Fruit fly (Drosophila melanogaster): ENCODE data around the gene CG42788.

The CG42788 gene

dm6 chr3R:15087606-15088193 lies 44.0 kb downstream of the CG42788 start (continued):
- TF ChIP-seq CG2116 (GFP tag; optimal IDR thresholded peaks at IDR 0.05) (peak; percentile 26), Lim3 (GFP tag; IDR thresholded peaks at IDR 0.05) (peak; percentile 74), CG14860 (GFP tag; IDR thresholded peaks at IDR 0.05; ENCODE audit: partially characterized antibody) (no peak), CG17359 (tag; optimal IDR thresholded peaks at IDR 0.05) (peak; percentile 90), CG2120 (GFP tag; optimal IDR thresholded peaks at IDR 0.05) (peak; percentile 83), ash1 (GFP tag; optimal IDR thresholded peaks at IDR 0.05) (no peak), crc (GFP tag; optimal IDR thresholded peaks at IDR 0.05) (peak; percentile 80), CG34224 (GFP tag; IDR thresholded peaks at IDR 0.05; ENCODE audit: partially characterized antibody) (no peak), Poxn (GFP tag; IDR thresholded peaks at IDR 0.05) (no peak), Opbp (GFP tag; IDR thresholded peaks at IDR 0.05; ENCODE audit: partially characterized antibody) (no peak), run (tag; optimal IDR thresholded peaks at IDR 0.05) (peak; percentile 62), fd64A (GFP tag; optimal IDR thresholded peaks at IDR 0.05) (peak; percentile 50), pho (GFP tag; optimal IDR thresholded peaks at IDR 0.05) (peak; percentile 49), dmrt99B (tag; optimal IDR thresholded peaks at IDR 0.05) (peak; percentile 91), CG4424 (GFP tag; optimal IDR thresholded peaks at IDR 0.05) (peak; percentile 86), CG3995 (GFP tag; optimal IDR thresholded peaks at IDR 0.05) (peak; percentile 29), CG18476 (GFP tag; optimal IDR thresholded peaks at IDR 0.05) (peak; percentile 79), CG18262 (tag; optimal IDR thresholded peaks at IDR 0.05) (peak; percentile 78), D19A (tag; optimal IDR thresholded peaks at IDR 0.05) (peak; percentile 70), Hr78 (GFP tag; optimal IDR thresholded peaks at IDR 0.05) (peak in 1 of 2 experiments; percentile 89), CG3726 (GFP tag; IDR thresholded peaks at IDR 0.05) (peak; percentile 89)

DNA sequence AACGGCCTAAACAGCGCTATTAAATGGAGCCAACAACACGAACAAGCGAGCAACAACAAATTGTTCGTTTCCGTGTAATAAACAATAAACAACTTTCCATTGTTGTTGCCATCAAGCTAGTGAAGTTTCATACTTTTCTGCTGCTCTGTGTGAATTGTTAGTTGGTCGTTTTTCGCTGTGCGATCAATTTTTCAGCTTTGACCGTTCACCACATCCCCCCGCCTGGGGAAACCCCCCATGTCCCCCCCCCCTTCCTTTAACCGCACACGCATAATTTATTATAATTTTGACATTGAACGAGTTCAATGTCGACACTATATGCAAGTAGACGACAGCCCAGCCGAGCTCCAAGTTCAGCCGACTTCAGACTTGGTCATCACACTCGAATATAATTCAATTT lies 44.7 kb downstream of the CG42788 start:
- TF ChIP-seq Abd-B (GFP tag; optimal IDR thresholded peaks at IDR 0.05) (no peak), pita (GFP tag; optimal IDR thresholded peaks at IDR 0.05) (no peak), fd102C (GFP tag; optimal IDR thresholded peaks at IDR 0.05) (no peak), bigmax (GFP tag; optimal IDR thresholded peaks at IDR 0.05) (no peak), zfh2 (GFP tag; optimal IDR thresholded peaks at IDR 0.05) (no peak), CHES-1-like (GFP tag; optimal IDR thresholded peaks at IDR 0.05) (no peak), pum (GFP tag; optimal IDR thresholded peaks at IDR 0.05) (no peak), CG17802 (tag; optimal IDR thresholded peaks at IDR 0.05) (no peak), ATbp (GFP tag; optimal IDR thresholded peaks at IDR 0.05) (no peak), crol (GFP tag; IDR thresholded peaks at IDR 0.05) (peak; percentile 78), Jarid2 (GFP tag; optimal IDR thresholded peaks at IDR 0.05) (no peak), CG4282 (GFP tag; optimal IDR thresholded peaks at IDR 0.05) (no peak), CG17361 (GFP tag; IDR thresholded peaks at IDR 0.05) (no peak), Eip74EF (GFP tag; optimal IDR thresholded peaks at IDR 0.05) (peak in 1 of 2 experiments; percentile 37), CG12155 (GFP tag; optimal IDR thresholded peaks at IDR 0.05) (no peak), tup (GFP tag; optimal IDR thresholded peaks at IDR 0.05) (no peak), abd-A (tag; optimal IDR thresholded peaks at IDR 0.05) (no peak), wdn (GFP tag; IDR thresholded peaks at IDR 0.05) (no peak), CG6813 (GFP tag; optimal IDR thresholded peaks at IDR 0.05) (no peak), vvl (GFP tag; IDR thresholded peaks at IDR 0.05) (peak; percentile 53), ash1 (GFP tag; optimal IDR thresholded peaks at IDR 0.05) (no peak), CG8281 (tag; optimal IDR thresholded peaks at IDR 0.05) (no peak), CG4424 (GFP tag; optimal IDR thresholded peaks at IDR 0.05) (no peak), da (GFP tag; optimal IDR thresholded peaks at IDR 0.05) (no peak), CG13296 (GFP tag; optimal IDR thresholded peaks at IDR 0.05) (no peak), Dip2 (GFP tag; IDR thresholded peaks at IDR 0.05) (no peak), CG3407 (GFP tag; optimal IDR thresholded peaks at IDR 0.05) (no peak), chinmo (GFP tag; IDR thresholded peaks at IDR 0.05; ENCODE audit: partially characterized antibody) (peak; percentile 85; the same call in 3 of the 4 replicates), Elba2 (GFP tag; optimal IDR thresholded peaks at IDR 0.05) (no peak), CG10366 (GFP tag; IDR thresholded peaks at IDR 0.05) (no peak)
